Worm (Caenorhabditis elegans): ENCODE measurements around the gene T27E4.5.

T27E4.5 gene

ce11 chrV:9095613-9096317 lies 26.2 kb upstream of the T27E4.5 start, which contains the start of gene F21C10.10:
TSS of gene F21C10.10 (plus strand) at chrV:9096267.
- no peak for TF ChIP-seq Y56A3A.18 (GFP tag; IDR thresholded peaks at IDR 0.05)
- no peak for TF ChIP-seq snpc-4 (GFP tag; optimal IDR thresholded peaks at IDR 0.05)
- TF ChIP-seq snpc-4 (tag; optimal IDR thresholded peaks at IDR 0.05): peak in 2 of 4 experiments; percentile 22 to 48
- peak; percentile 54 for TF ChIP-seq tbp1 (GFP tag; optimal IDR thresholded peaks at IDR 0.05)
- peak; percentile 94 for TF ChIP-seq F22D6.2 (tag; optimal IDR thresholded peaks at IDR 0.05)
- TF ChIP-seq hlh-12 (tag; optimal IDR thresholded peaks at IDR 0.05): no peak
- TF ChIP-seq ztf-6 (GFP tag; IDR thresholded peaks at IDR 0.05): peak; percentile 38; the same call in 1 of the 2 replicates
- no peak for TF ChIP-seq D2030.7 (GFP tag; IDR thresholded peaks at IDR 0.05)
- TF ChIP-seq madf-10 (tag; optimal IDR thresholded peaks at IDR 0.05): peak; percentile 72
- peak; percentile 81 for TF ChIP-seq nhr-80 (tag; optimal IDR thresholded peaks at IDR 0.05)
- TF ChIP-seq ceh-27 (GFP tag; optimal IDR thresholded peaks at IDR 0.05): peak; percentile 80
- peak; percentile 52 for TF ChIP-seq unc-62 (GFP tag; optimal IDR thresholded peaks at IDR 0.05)
- TF ChIP-seq dox-1 (GFP tag; IDR thresholded peaks at IDR 0.05): peak; percentile 78
- peak; percentile 91 for TF ChIP-seq lin-40 (tag; optimal IDR thresholded peaks at IDR 0.05)
- TF ChIP-seq chd-7 (tag; optimal IDR thresholded peaks at IDR 0.05): peak; percentile 69
- no peak for TF ChIP-seq nfya-2 (GFP tag; IDR thresholded peaks at IDR 0.05)
- TF ChIP-seq K11D2.4 (GFP tag; IDR thresholded peaks at IDR 0.05): peak; percentile 80
- peak; percentile 15 for TF ChIP-seq F23B12.7 (tag; optimal IDR thresholded peaks at IDR 0.05; ENCODE audit: insufficient read depth)
- TF ChIP-seq ama-1 (optimal IDR thresholded peaks at IDR 0.05): peak; percentile 59
- TF ChIP-seq ama-1 (GFP tag; optimal IDR thresholded peaks at IDR 0.05): no peak
- peak; percentile 87 for TF ChIP-seq ztf-26 (tag; optimal IDR thresholded peaks at IDR 0.05)
- TF ChIP-seq mel-28 (tag; optimal IDR thresholded peaks at IDR 0.05; ENCODE audit: borderline replicate concordance): no peak
- TF ChIP-seq hmg-1.2 (GFP tag; IDR thresholded peaks at IDR 0.05): peak; percentile 90
- peak in 1 of 3 experiments; percentile 0 for TF ChIP-seq lin-35 (GFP tag; optimal IDR thresholded peaks at IDR 0.05)
- TF ChIP-seq snpc-3.4 (tag; optimal IDR thresholded peaks at IDR 0.05): no peak
- TF ChIP-seq mcd-1 (GFP tag; IDR thresholded peaks at IDR 0.05): peak; percentile 50
- TF ChIP-seq let-607 (tag; optimal IDR thresholded peaks at IDR 0.05): peak; percentile 18 to 50
- TF ChIP-seq ztf-18 (tag; optimal IDR thresholded peaks at IDR 0.05): no peak
- TF ChIP-seq tlf-1 (GFP tag; optimal IDR thresholded peaks at IDR 0.05): peak; percentile 34
- peak; percentile 71; the same call in 1 of the 2 replicates for TF ChIP-seq lin-26 (GFP tag; IDR thresholded peaks at IDR 0.05)
- TF ChIP-seq let-526 (GFP tag; IDR thresholded peaks at IDR 0.05): 0 out of 2 replicates have a peak, but pooled peaks have one; percentile 34
- peak; percentile 59; the same call in 1 of the 2 replicates for TF ChIP-seq B0336.3 (GFP tag; IDR thresholded peaks at IDR 0.05)
- peak; percentile 38; the same call in 1 of the 2 replicates for TF ChIP-seq Y53G8AR.9 (GFP tag; conservative IDR thresholded peaks at IDR 0.05)
- TF ChIP-seq die-1 (tag; optimal IDR thresholded peaks at IDR 0.05): peak; percentile 21
- peak; percentile 69 for TF ChIP-seq ZK185.1 (tag; optimal IDR thresholded peaks at IDR 0.05; ENCODE audit: poor library complexity, severe bottlenecking)
- peak; percentile 58 for TF ChIP-seq ekl-4 (GFP tag; IDR thresholded peaks at IDR 0.05)
- TF ChIP-seq pbrm-1 (GFP tag; IDR thresholded peaks at IDR 0.05): peak; percentile 51; the same call in 1 of the 2 replicates
- TF ChIP-seq nfyb-1 (GFP tag; IDR thresholded peaks at IDR 0.05): peak; percentile 75
- no peak for TF ChIP-seq F10E7.11 (tag; optimal IDR thresholded peaks at IDR 0.05)
- TF ChIP-seq cebp-1 (GFP tag; IDR thresholded peaks at IDR 0.05): no peak
- TF ChIP-seq cebp-1 (tag; optimal IDR thresholded peaks at IDR 0.05): peak; percentile 81
- no peak for TF ChIP-seq snpc-1.1 (tag; optimal IDR thresholded peaks at IDR 0.05; ENCODE audit: insufficient read depth)
- no peak for TF ChIP-seq akir-1 (GFP tag; optimal IDR thresholded peaks at IDR 0.05)
- TF ChIP-seq hsf-1 (GFP tag; IDR thresholded peaks at IDR 0.05): peak; percentile 62; the same call in 1 of the 2 replicates
- peak; percentile 52 for TF ChIP-seq gei-17 (GFP tag; optimal IDR thresholded peaks at IDR 0.05)
- TF ChIP-seq nhr-90 (tag; optimal IDR thresholded peaks at IDR 0.05): peak; percentile 27
- TF ChIP-seq ztf-22 (GFP tag; optimal IDR thresholded peaks at IDR 0.05): peak; percentile 60

Data from whole organism, young adult.